Worm (Caenorhabditis elegans) whole organism, mixed stage, embryonic: ENCODE data around the gene F46H5.2.
A peak's percentile ranks its signal among the peaks of the same experiment; 100 is the strongest.

Source experiments
- M03D4.4 ChIP-seq: sonication (generic microtip); optimal IDR thresholded peaks from 2 replicates; lab custom pipeline; 2017; ENCODE audit warnings: mild to moderate bottlenecking, missing genetic modification characterization, missing compliant biosample characterization
- bed-3 ChIP-seq: fragments of 200-800 bp; sonication (Bioruptor generic); optimal IDR thresholded peaks from 3 replicates; lab custom pipeline; 2018; ENCODE audit warnings: mild to moderate bottlenecking, missing genetic modification characterization, moderate library complexity, missing compliant biosample characterization
- blmp-1 ChIP-seq: fragments of 150-350 bp; optimal IDR thresholded peaks from 2 replicates; lab custom pipeline; 2014; ENCODE audit warnings: missing biosample characterization, missing genetic modification characterization
- ceh-39 ChIP-seq: fragments of 150-350 bp; optimal IDR thresholded peaks from 2 replicates; lab custom pipeline; 2014; ENCODE audit warnings: missing biosample characterization, missing genetic modification characterization
- ceh-43 ChIP-seq: fragments of 200-800 bp; sonication (Bioruptor generic); optimal IDR thresholded peaks from 2 replicates; lab custom pipeline; 2018; ENCODE audit warnings: mild to moderate bottlenecking, missing genetic modification characterization, moderate library complexity, missing compliant biosample characterization
- ceh-83 ChIP-seq: fragments of 200-800 bp; sonication (Bioruptor generic); optimal IDR thresholded peaks from 2 replicates; lab custom pipeline; 2018; ENCODE audit warnings: mild to moderate bottlenecking, missing genetic modification characterization, missing compliant biosample characterization
- ces-1 ChIP-seq: fragments of 150-350 bp; optimal IDR thresholded peaks from 2 replicates; lab custom pipeline; 2014; ENCODE audit warnings: missing biosample characterization, missing genetic modification reagents, missing genetic modification characterization
- cnd-1 ChIP-seq: fragments of 200-800 bp; sonication (Bioruptor generic); optimal IDR thresholded peaks from 2 replicates; lab custom pipeline; 2018; ENCODE audit warnings: mild to moderate bottlenecking, missing genetic modification characterization, missing compliant biosample characterization
- drap-1 ChIP-seq: fragments of 200-800 bp; sonication (Bioruptor generic); optimal IDR thresholded peaks from 3 replicates; lab custom pipeline; 2018; ENCODE audit warnings: mild to moderate bottlenecking, missing genetic modification characterization, missing compliant biosample characterization
- flh-1 ChIP-seq: fragments of 200-800 bp; sonication (Bioruptor generic); optimal IDR thresholded peaks from 2 replicates; lab custom pipeline; 2018; ENCODE audit warnings: mild to moderate bottlenecking, missing genetic modification characterization, moderate library complexity, missing compliant biosample characterization
- hlh-1 ChIP-seq: fragments of 150-350 bp; optimal IDR thresholded peaks from 2 replicates; lab custom pipeline; 2014; ENCODE audit warnings: missing biosample characterization, missing genetic modification reagents, missing genetic modification characterization
- lin-13 ChIP-seq: fragments of 150-350 bp; optimal IDR thresholded peaks from 2 replicates; lab custom pipeline; 2014; ENCODE audit warnings: missing biosample characterization, missing genetic modification characterization
- lin-32 ChIP-seq: fragments of 200-800 bp; sonication (Bioruptor generic); optimal IDR thresholded peaks from 2 replicates; lab custom pipeline; 2018; ENCODE audit warnings: mild to moderate bottlenecking, missing genetic modification characterization, missing compliant biosample characterization
- lsy-2 ChIP-seq: fragments of 150-350 bp; optimal IDR thresholded peaks from 2 replicates; lab custom pipeline; 2014; ENCODE audit warnings: missing biosample characterization, missing genetic modification characterization
- mab-5 ChIP-seq: fragments of 150-350 bp; optimal IDR thresholded peaks from 2 replicates; lab custom pipeline; 2014; ENCODE audit warnings: missing biosample characterization, missing genetic modification characterization
- mep-1 ChIP-seq: fragments of 150-350 bp; optimal IDR thresholded peaks from 2 replicates; lab custom pipeline; 2017; ENCODE audit warnings: missing biosample characterization, missing genetic modification reagents, missing genetic modification characterization, inconsistent platforms
- mls-2 ChIP-seq: sonication (generic microtip); optimal IDR thresholded peaks from 2 replicates; lab custom pipeline; 2016; ENCODE audit warnings: mild to moderate bottlenecking, missing genetic modification characterization, moderate library complexity, missing compliant biosample characterization
- nhr-12 ChIP-seq: fragments of 150-350 bp; optimal IDR thresholded peaks from 2 replicates; lab custom pipeline; 2014; ENCODE audit warnings: missing biosample characterization, missing genetic modification characterization
- nhr-2 ChIP-seq: fragments of 150-350 bp; optimal IDR thresholded peaks from 2 replicates; lab custom pipeline; 2014; ENCODE audit warnings: missing biosample characterization, missing genetic modification characterization
- nhr-237 ChIP-seq: fragments of 150-350 bp; optimal IDR thresholded peaks from 2 replicates; lab custom pipeline; 2014; ENCODE audit warnings: missing biosample characterization, missing genetic modification characterization
- nhr-76 ChIP-seq: sonication (generic microtip); optimal IDR thresholded peaks from 2 replicates; lab custom pipeline; 2017; ENCODE audit warnings: missing biosample characterization, missing genetic modification characterization
- pha-4 ChIP-seq: fragments of 150-350 bp; optimal IDR thresholded peaks from 2 replicates; lab custom pipeline; 2018; ENCODE audit warnings: missing biosample characterization, missing genetic modification reagents, missing genetic modification characterization
- sem-2 ChIP-seq: fragments of 200-800 bp; sonication (Bioruptor generic); optimal IDR thresholded peaks from 2 replicates; lab custom pipeline; 2018; ENCODE audit warnings: mild to moderate bottlenecking, missing genetic modification characterization, missing compliant biosample characterization
- sptf-1 ChIP-seq: sonication (generic microtip); optimal IDR thresholded peaks from 2 replicates; lab custom pipeline; 2017; ENCODE audit warnings: mild to moderate bottlenecking, missing genetic modification characterization, moderate library complexity, missing compliant biosample characterization
- unc-120 ChIP-seq: sonication (generic microtip); optimal IDR thresholded peaks from 2 replicates; lab custom pipeline; 2017; ENCODE audit warnings: missing genetic modification characterization, missing compliant biosample characterization; ENCODE audit not compliant: poor library complexity, severe bottlenecking
- unc-39 ChIP-seq: fragments of 150-350 bp; optimal IDR thresholded peaks from 2 replicates; lab custom pipeline; 2014; ENCODE audit warnings: missing biosample characterization, missing genetic modification characterization
- unc-62 ChIP-seq: fragments of 150-350 bp; optimal IDR thresholded peaks from 2 replicates; lab custom pipeline; 2014; ENCODE audit warnings: missing biosample characterization, missing genetic modification reagents, missing genetic modification characterization
- zip-8 ChIP-seq: fragments of 150-350 bp; optimal IDR thresholded peaks from 2 replicates; lab custom pipeline; 2014; ENCODE audit warnings: missing biosample characterization, missing genetic modification characterization
- ztf-11 ChIP-seq: fragments of 150-350 bp; optimal IDR thresholded peaks from 2 replicates; lab custom pipeline; 2014; ENCODE audit warnings: missing biosample characterization, missing genetic modification characterization

F46H5.2 gene

DNA sequence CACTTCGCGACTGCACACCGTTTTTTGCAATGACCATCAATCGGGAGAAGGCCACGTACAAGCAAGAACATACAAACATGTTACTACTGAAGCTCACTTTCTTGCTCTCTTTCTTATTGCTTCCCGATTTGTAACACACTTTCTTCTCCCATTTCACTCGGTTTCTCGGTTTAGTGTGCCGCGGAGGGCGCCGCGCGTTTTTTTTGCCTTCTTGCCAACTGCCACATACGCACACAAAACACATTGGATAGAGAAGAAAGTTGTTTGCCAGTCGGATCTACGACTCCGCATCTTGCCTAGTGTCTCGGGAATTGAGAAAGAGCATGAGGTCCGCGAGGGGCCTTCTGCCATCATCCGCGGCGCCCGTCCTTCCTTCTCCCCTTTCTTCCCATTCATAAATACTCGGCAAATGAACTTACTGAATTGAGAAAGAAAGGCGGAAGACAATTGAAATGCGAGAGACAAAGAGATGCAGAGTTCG lies 30.7 kb upstream of the F46H5.2 start:
- TF ChIP-seq nhr-12 (tag; lab: Kevin White, UChicago) (no peak), sem-2 (no peak), hlh-1 (tag; lab: Kevin White, UChicago) (peak; percentile 27), drap-1 (GFP tag; lab: Kevin White, UChicago) (no peak), pha-4 (tag; lab: Kevin White, UChicago) (no peak), bed-3 (GFP tag; lab: Kevin White, UChicago) (no peak), blmp-1 (tag; lab: Kevin White, UChicago) (no peak), zip-8 (tag; lab: Kevin White, UChicago) (no peak), nhr-237 (no peak), unc-39 (tag; lab: Kevin White, UChicago) (peak; percentile 45), M03D4.4 (tag; lab: Kevin White, UChicago) (no peak), unc-62 (no peak), mls-2 (tag; lab: Kevin White, UChicago) (no peak), mab-5 (tag; lab: Kevin White, UChicago) (no peak), nhr-76 (no peak), ces-1 (GFP tag; lab: Kevin White, UChicago) (peak; percentile 81), cnd-1 (tag; lab: Kevin White, UChicago) (no peak), unc-120 (tag; lab: Kevin White, UChicago) (peak; percentile 78), sptf-1 (no peak), lsy-2 (tag; lab: Kevin White, UChicago) (no peak), lin-13 (no peak), mep-1 (tag; lab: Kevin White, UChicago) (peak; percentile 13), ceh-39 (tag; lab: Kevin White, UChicago) (no peak), ceh-43 (GFP tag; lab: Kevin White, UChicago) (no peak)

DNA sequence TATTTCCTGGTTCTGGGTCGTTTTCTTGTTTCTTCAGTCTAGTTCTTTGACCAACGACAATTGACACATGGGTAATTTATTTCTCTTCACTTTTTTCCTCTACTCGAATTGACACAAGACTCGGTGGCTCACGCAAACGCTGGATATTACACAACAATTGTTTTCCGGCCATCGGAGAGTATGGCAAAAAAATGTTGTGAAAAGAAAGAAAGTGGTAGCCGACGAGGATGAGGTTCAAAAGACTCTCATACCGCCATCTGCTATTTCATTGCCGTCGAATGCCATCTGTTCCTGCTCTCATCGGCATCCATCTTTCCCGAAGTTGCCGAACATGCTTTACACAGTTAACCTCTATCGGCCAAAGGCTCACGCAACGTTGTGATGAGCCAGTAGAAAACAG lies 28.7 kb upstream of the F46H5.2 start:
- TF ChIP-seq lin-32 (GFP tag; lab: Kevin White, UChicago), result peak; percentile 24
- peak; percentile 93 for TF ChIP-seq hlh-1 (tag; lab: Kevin White, UChicago)
- no peak for TF ChIP-seq nhr-237
- peak; percentile 90 for TF ChIP-seq cnd-1 (tag; lab: Kevin White, UChicago)
- no peak for TF ChIP-seq zip-8 (tag; lab: Kevin White, UChicago)
- peak; percentile 87 for TF ChIP-seq unc-120 (tag; lab: Kevin White, UChicago)
- TF ChIP-seq nhr-12 (tag; lab: Kevin White, UChicago), result no peak
- TF ChIP-seq unc-62, result peak; percentile 50

DNA sequence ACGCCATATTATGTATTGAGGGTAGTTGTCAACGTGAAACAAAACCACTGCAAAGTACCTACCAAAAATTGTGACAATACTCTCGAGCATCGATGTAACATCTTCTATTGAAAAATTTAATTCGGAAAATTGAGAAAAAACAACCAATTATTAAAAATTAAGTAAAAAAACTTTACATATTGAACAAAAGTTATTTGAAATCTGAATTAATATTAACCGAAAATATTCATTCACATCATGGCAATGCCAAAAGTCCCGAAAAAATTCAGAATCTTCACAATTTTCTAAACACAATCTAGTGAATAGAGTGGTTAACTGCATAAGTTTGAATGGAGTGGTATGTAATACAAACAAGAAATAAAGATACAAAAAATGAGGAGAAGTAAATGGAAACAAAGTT lies 26.9 kb upstream of the F46H5.2 start, which contains the start of gene F46H5.3:
TSS of gene F46H5.3 (minus strand) at position 101 of the 400 bp plus-strand sequence.
- no peak for TF ChIP-seq M03D4.4 (tag; lab: Kevin White, UChicago)
- no peak for TF ChIP-seq ceh-43 (GFP tag; lab: Kevin White, UChicago)
- TF ChIP-seq ztf-11, result no peak

DNA sequence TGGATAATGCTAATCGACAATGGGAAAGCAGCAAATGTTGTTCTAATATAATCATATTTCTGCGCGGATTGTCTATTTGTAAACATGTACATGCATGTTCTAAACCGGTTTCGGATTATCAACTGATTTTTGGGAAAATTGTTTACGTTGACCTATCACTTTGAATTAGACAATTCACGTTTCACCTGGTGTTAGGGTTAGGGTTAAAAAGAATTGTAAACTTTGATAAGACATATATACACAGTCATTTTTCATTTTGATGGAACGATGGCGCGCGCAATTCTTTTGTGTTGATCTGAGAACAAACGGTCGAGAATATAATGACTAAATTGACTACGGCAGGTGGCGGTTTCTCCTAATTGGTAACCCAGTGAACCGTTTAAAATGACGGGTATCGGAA lies 23.3 kb upstream of the F46H5.2 start:
- TF ChIP-seq M03D4.4 (tag; lab: Kevin White, UChicago), result no peak
- no peak for TF ChIP-seq lin-32 (GFP tag; lab: Kevin White, UChicago)
- TF ChIP-seq mls-2 (tag; lab: Kevin White, UChicago), result no peak
- no peak for TF ChIP-seq bed-3 (GFP tag; lab: Kevin White, UChicago)
- no peak for TF ChIP-seq lsy-2 (tag; lab: Kevin White, UChicago)

DNA sequence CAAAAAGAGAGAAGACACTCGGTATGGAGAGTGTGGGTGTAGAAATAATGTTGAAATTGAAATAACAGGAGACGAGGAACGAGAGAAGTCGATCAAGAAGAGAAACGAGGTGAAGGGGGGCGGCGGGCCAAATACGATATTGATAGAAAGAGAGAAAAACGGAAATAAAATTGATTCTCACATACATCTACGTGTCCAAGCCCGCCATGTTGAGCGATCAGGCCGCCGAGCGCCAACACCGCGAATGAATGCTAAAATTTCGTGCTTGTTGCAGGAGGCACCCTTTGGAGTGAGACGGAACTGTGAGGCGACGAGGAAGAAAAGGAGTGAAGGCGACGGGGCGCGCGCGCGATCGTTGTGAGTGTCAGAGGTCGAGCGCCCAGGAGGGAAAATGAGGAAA lies 22.6 kb upstream of the F46H5.2 start, which contains the start of gene F46H5.7:
TSS of gene F46H5.7 (minus strand) at position 106 of the 400 bp plus-strand sequence.
- TF ChIP-seq ceh-83 (GFP tag; lab: Kevin White, UChicago), result peak; percentile 37
- no peak for TF ChIP-seq unc-62

DNA sequence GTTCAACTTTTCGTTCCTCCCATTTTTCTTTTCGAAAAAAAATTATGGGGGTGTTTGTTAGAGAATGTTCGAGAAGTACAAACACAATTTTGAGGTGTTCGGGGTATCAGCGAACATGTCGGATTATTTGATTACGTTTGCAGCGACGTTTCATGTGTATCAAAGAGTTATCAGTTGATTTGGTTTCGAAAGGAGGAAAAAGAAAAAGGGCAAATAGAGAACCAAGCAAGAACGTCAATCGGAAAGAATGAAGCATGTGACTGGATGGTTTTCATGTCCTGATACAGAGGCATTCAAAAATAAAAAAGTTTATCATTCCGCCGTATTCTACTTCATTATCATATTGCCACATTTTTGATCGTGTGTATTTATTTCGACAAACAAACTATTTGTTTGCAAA lies 20.7 kb upstream of the F46H5.2 start:
- TF ChIP-seq flh-1 (GFP tag; lab: Kevin White, UChicago), result no peak

DNA sequence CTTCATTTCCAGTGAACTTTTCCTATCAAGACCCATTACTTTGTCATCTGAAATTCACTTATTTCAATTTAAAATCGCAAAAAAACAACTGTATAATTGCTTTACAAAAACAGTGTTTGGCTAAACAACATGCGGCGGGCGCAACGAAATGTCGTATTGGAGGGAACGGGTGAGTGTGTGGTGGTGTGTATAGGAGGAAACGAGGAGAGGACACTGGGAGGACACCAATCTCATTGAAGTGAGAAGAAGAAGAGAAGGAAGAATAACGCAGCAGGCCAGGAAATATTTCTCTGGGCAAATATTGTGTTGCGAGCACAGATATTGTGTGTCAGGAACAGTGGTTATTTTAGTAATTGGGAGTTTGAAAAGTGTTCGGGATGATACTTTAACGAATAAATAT lies 10.9 kb upstream of the F46H5.2 start, which contains the start of gene F46H5.4:
TSS of gene F46H5.4 (minus strand) at position 53 of the 400 bp plus-strand sequence.
- TF ChIP-seq ztf-11, result peak; percentile 1
- no peak for TF ChIP-seq sptf-1
- peak; percentile 33 for TF ChIP-seq mep-1 (tag; lab: Kevin White, UChicago)
- TF ChIP-seq nhr-2 (tag; lab: Kevin White, UChicago), result peak; percentile 24
- no peak for TF ChIP-seq unc-62
- peak; percentile 7 for TF ChIP-seq pha-4 (tag; lab: Kevin White, UChicago)
- no peak for TF ChIP-seq drap-1 (GFP tag; lab: Kevin White, UChicago)
- TF ChIP-seq lin-13, result no peak
- peak; percentile 39 for TF ChIP-seq ces-1 (GFP tag; lab: Kevin White, UChicago)
- TF ChIP-seq, all 35 proteins: peak for 5
